Worm (Caenorhabditis elegans) whole organism, L1 larva: ENCODE results near the gene clec-250.
A peak's percentile ranks its signal among the peaks of the same experiment; 100 is the strongest.

Source experiments
- C34B4.2 ChIP-seq: sonication (generic microtip); optimal IDR thresholded peaks from 2 replicates; lab custom pipeline; 2017; ENCODE audit warnings: mild to moderate bottlenecking, missing genetic modification characterization, missing compliant biosample characterization
- alr-1 ChIP-seq: fragments of 200-800 bp; sonication (Bioruptor generic); optimal IDR thresholded peaks from 2 replicates; lab custom pipeline; 2018; ENCODE audit warnings: borderline replicate concordance, mild to moderate bottlenecking, missing genetic modification characterization, missing compliant biosample characterization
- blmp-1 ChIP-seq: fragments of 150-350 bp; optimal IDR thresholded peaks from 2 replicates; lab custom pipeline; 2014; ENCODE audit warnings: missing biosample characterization, missing genetic modification characterization
- ceh-8 ChIP-seq: fragments of 200-800 bp; sonication (Bioruptor generic); optimal IDR thresholded peaks from 2 replicates; lab custom pipeline; 2018; ENCODE audit warnings: mild to moderate bottlenecking, missing genetic modification characterization, moderate library complexity, missing compliant biosample characterization
- ceh-88 ChIP-seq: fragments of 200-800 bp; sonication (Bioruptor generic); IDR thresholded peaks from 2 replicates; pipeline ENCODE4 v1.3.6; 2022; ENCODE audit warnings: missing genetic modification characterization, missing compliant biosample characterization
- ceh-90 ChIP-seq: sonication (generic microtip); optimal IDR thresholded peaks from 2 replicates; lab custom pipeline; 2016; ENCODE audit warnings: missing genetic modification characterization, missing compliant biosample characterization
- dsc-1 ChIP-seq: sonication (generic microtip); optimal IDR thresholded peaks from 2 replicates; lab custom pipeline; 2016; ENCODE audit warnings: mild to moderate bottlenecking, missing genetic modification characterization, missing compliant biosample characterization
- efl-1 ChIP-seq, 4 experiments: fragments of 150-350 bp; optimal IDR thresholded peaks in 3 of 4; peaks in 1 of 4; 1 replicate in 1 of 4; 2 replicates in 3 of 4; lab custom pipeline; 2014; ENCODE audit warnings: missing biosample characterization in 2 of 4, missing genetic modification characterization in 2 of 4, missing genetic modification reagents in 2 of 4
- egl-13 ChIP-seq: sonication (generic microtip); optimal IDR thresholded peaks from 2 replicates; lab custom pipeline; 2016; ENCODE audit warnings: missing genotype, missing genetic modification reagents, missing genetic modification characterization, missing compliant biosample characterization
- elt-2 ChIP-seq: sonication (generic microtip); optimal IDR thresholded peaks from 2 replicates; lab custom pipeline; 2016; ENCODE audit warnings: missing genetic modification characterization, mild to moderate bottlenecking, inconsistent platforms, missing compliant biosample characterization, missing genetic modification reagents
- elt-3 ChIP-seq, 6 experiments: fragments of 150-350 bp in 1 of 6; sonication (generic microtip); optimal IDR thresholded peaks; 2 replicates each; lab custom pipeline; 2017 to 2018; ENCODE audit warnings: missing biosample characterization in 6 of 6, missing genetic modification characterization in 6 of 6, inconsistent platforms in 1 of 6
- fkh-10 ChIP-seq: sonication (generic microtip); optimal IDR thresholded peaks from 2 replicates; lab custom pipeline; 2017; ENCODE audit warnings: missing biosample characterization, missing genetic modification reagents, missing genetic modification characterization
- fkh-8 ChIP-seq: sonication (generic microtip); optimal IDR thresholded peaks from 2 replicates; lab custom pipeline; 2016; ENCODE audit warnings: mild to moderate bottlenecking, missing genetic modification characterization, missing compliant biosample characterization
- grh-1 ChIP-seq: fragments of 200-800 bp; sonication (Bioruptor generic); IDR thresholded peaks from 2 replicates; pipeline ENCODE4 v1.3.6; 2022; ENCODE audit warnings: missing genetic modification reagents, missing genetic modification characterization, missing compliant biosample characterization
- isw-1 ChIP-seq: fragments of 200-800 bp; sonication (Bioruptor generic); IDR thresholded peaks from 2 replicates; pipeline ENCODE4 v1.3.6; 2022; ENCODE audit warnings: missing genetic modification characterization, missing compliant biosample characterization
- lin-13 ChIP-seq: fragments of 150-350 bp; optimal IDR thresholded peaks from 2 replicates; lab custom pipeline; 2014; ENCODE audit warnings: missing biosample characterization, missing genetic modification reagents, missing genetic modification characterization
- lir-3 ChIP-seq: sonication (generic microtip); optimal IDR thresholded peaks from 2 replicates; lab custom pipeline; 2016; ENCODE audit warnings: mild to moderate bottlenecking, missing genetic modification characterization, moderate library complexity, missing compliant biosample characterization; ENCODE audit not compliant: poor library complexity
- lsy-2 ChIP-seq, 2 experiments: fragments of 150-350 bp; optimal IDR thresholded peaks; 2 replicates each; lab custom pipeline; 2014; ENCODE audit warnings: missing biosample characterization in 2 of 2, missing genetic modification characterization in 2 of 2
- mab-9 ChIP-seq: fragments of 200-800 bp; sonication (Bioruptor generic); IDR thresholded peaks from 2 replicates; pipeline ENCODE4 v1.3.6; 2022; ENCODE audit warnings: missing genetic modification reagents, missing genetic modification characterization, missing compliant biosample characterization
- mef-2 ChIP-seq: fragments of 150-350 bp; optimal IDR thresholded peaks from 2 replicates; lab custom pipeline; 2014; ENCODE audit warnings: missing biosample characterization, missing genetic modification characterization
- nhr-19 ChIP-seq: fragments of 200-800 bp; sonication (Bioruptor generic); conservative IDR thresholded peaks from 2 replicates; pipeline ENCODE4 v1.3.6; 2022; ENCODE audit warnings: missing genetic modification characterization, missing compliant biosample characterization
- nhr-20 ChIP-seq: sonication (generic microtip); optimal IDR thresholded peaks from 2 replicates; lab custom pipeline; 2016; ENCODE audit warnings: mild to moderate bottlenecking, missing genetic modification characterization, missing compliant biosample characterization
- nhr-28 ChIP-seq: fragments of 150-350 bp; optimal IDR thresholded peaks from 2 replicates; lab custom pipeline; 2014; ENCODE audit warnings: missing biosample characterization, missing genetic modification characterization
- nhr-47 ChIP-seq: sonication (generic microtip); optimal IDR thresholded peaks from 2 replicates; lab custom pipeline; 2016; ENCODE audit warnings: mild to moderate bottlenecking, missing genetic modification characterization, moderate library complexity, missing compliant biosample characterization
- nhr-85 ChIP-seq: sonication (generic microtip); peaks from one replicate; lab custom pipeline; 2016; ENCODE audit warnings: missing genetic modification characterization, inconsistent platforms, missing compliant biosample characterization
- nhr-90 ChIP-seq: sonication (generic microtip); optimal IDR thresholded peaks from 2 replicates; lab custom pipeline; 2016; ENCODE audit warnings: mild to moderate bottlenecking, missing genetic modification characterization, missing compliant biosample characterization; ENCODE audit not compliant: poor library complexity
- rnt-1 ChIP-seq: sonication (generic microtip); optimal IDR thresholded peaks from 2 replicates; lab custom pipeline; 2016; ENCODE audit warnings: mild to moderate bottlenecking, missing genetic modification characterization, moderate library complexity, missing compliant biosample characterization
- skn-1 ChIP-seq: fragments of 150-350 bp; optimal IDR thresholded peaks from 2 replicates; lab custom pipeline; 2014; ENCODE audit warnings: missing biosample characterization, missing genetic modification characterization
- snu-23 ChIP-seq: sonication (generic microtip); optimal IDR thresholded peaks from 2 replicates; lab custom pipeline; 2016; ENCODE audit warnings: missing genetic modification characterization, missing compliant biosample characterization
- sox-4 ChIP-seq: sonication (generic microtip); optimal IDR thresholded peaks from 2 replicates; lab custom pipeline; 2016; ENCODE audit warnings: missing genetic modification characterization, missing compliant biosample characterization
- sup-37 ChIP-seq: fragments of 200-800 bp; sonication (Bioruptor generic); optimal IDR thresholded peaks from 2 replicates; lab custom pipeline; 2018; ENCODE audit warnings: mild to moderate bottlenecking, missing genetic modification characterization, missing compliant biosample characterization
- swsn-7 ChIP-seq: sonication (generic microtip); optimal IDR thresholded peaks from 2 replicates; lab custom pipeline; 2016; ENCODE audit warnings: missing genetic modification characterization, missing compliant biosample characterization
- unc-130 ChIP-seq: fragments of 150-350 bp; optimal IDR thresholded peaks from 2 replicates; lab custom pipeline; 2017; ENCODE audit warnings: missing biosample characterization, missing genetic modification characterization, inconsistent platforms
- unc-86 ChIP-seq: sonication (generic microtip); optimal IDR thresholded peaks from 2 replicates; lab custom pipeline; 2016; ENCODE audit warnings: missing genetic modification characterization, missing compliant biosample characterization
- unc-98 ChIP-seq: fragments of 200-800 bp; sonication (Bioruptor generic); IDR thresholded peaks from 2 replicates; pipeline ENCODE4 v1.3.6; 2022; ENCODE audit warnings: missing genetic modification characterization, missing compliant biosample characterization
- vab-15 ChIP-seq: sonication (generic microtip); optimal IDR thresholded peaks from 2 replicates; lab custom pipeline; 2017; ENCODE audit warnings: missing genotype, mild to moderate bottlenecking, missing genetic modification characterization, missing compliant biosample characterization
- zag-1 ChIP-seq: fragments of 150-350 bp; optimal IDR thresholded peaks from 2 replicates; lab custom pipeline; 2014; ENCODE audit warnings: missing biosample characterization, missing genetic modification characterization
- zip-4 ChIP-seq: fragments of 200-800 bp; sonication (Bioruptor generic); optimal IDR thresholded peaks from 2 replicates; lab custom pipeline; 2018; ENCODE audit warnings: mild to moderate bottlenecking, missing genetic modification characterization, moderate library complexity, missing compliant biosample characterization

The clec-250 gene

DNA sequence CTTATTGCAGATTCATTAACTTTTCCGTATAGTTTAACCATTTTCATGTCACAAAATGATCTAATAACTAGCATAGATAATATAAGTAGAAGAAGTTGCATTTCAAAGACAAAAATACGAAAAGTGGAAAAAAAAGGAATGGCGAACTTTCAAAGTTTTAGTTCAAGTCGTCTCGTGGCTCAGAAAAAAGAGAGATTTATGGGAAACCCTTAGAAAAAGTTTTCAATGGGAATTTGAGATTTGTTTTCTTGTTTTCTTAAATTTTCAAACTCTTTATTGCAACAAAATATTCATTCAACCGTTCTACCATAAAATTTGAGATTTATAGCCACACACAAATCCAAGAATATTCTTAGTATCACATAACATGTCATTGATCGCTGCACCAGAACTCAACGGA, at the start of gene clec-250:
Gene clec-250, minus strand, starts transcription at position 101 of the 400 bp plus-strand sequence.
- TF ChIP-seq elt-3 (tag; optimal IDR thresholded peaks at IDR 0.05; lab: Kevin White, UChicago) (no peak), lir-3 (tag; lab: Kevin White, UChicago) (no peak), nhr-28 (tag; lab: Kevin White, UChicago) (no peak), nhr-19 (GFP tag; lab: Robert Waterston, UW) (no peak), skn-1 (tag; lab: Kevin White, UChicago) (no peak), efl-1 (optimal IDR thresholded peaks at IDR 0.05; lab: Kevin White, UChicago) (no peak), efl-1 (GFP tag; optimal IDR thresholded peaks at IDR 0.05 in 1 of 2; lab: Kevin White, UChicago) (no peak), lsy-2 (tag; optimal IDR thresholded peaks at IDR 0.05; lab: Kevin White, UChicago) (no peak), nhr-90 (no peak), unc-98 (GFP tag; lab: Robert Waterston, UW) (no peak), grh-1 (no peak), alr-1 (tag; lab: Kevin White, UChicago) (no peak)

DNA sequence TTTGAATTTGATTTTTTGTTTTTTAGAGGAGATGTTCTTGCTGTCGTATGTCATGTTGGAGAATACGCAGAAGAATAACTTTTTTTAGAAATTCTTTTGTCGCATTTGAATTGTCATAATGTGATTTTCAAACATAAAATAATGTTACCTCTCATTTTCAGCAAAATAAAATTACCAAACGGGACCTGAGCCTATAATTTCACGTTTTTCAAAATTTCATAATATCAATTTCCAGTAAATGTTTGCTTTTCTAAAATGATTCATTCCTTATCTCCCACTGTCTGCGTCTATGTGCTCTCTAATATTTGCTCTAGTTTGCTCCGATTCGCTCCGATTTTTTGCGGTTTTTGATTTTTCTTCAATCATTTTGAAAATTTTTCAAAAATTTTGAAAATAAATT, 48.6 kb upstream of the clec-250 start, which contains the start of gene nhr-231:
Gene nhr-231, plus strand, starts transcription at position 301 of the 400 bp plus-strand sequence.
- TF ChIP-seq fkh-10 (GFP tag; lab: Kevin White, UChicago) (no peak), ceh-90 (tag; lab: Kevin White, UChicago) (no peak), rnt-1 (tag; lab: Kevin White, UChicago) (no peak)

DNA sequence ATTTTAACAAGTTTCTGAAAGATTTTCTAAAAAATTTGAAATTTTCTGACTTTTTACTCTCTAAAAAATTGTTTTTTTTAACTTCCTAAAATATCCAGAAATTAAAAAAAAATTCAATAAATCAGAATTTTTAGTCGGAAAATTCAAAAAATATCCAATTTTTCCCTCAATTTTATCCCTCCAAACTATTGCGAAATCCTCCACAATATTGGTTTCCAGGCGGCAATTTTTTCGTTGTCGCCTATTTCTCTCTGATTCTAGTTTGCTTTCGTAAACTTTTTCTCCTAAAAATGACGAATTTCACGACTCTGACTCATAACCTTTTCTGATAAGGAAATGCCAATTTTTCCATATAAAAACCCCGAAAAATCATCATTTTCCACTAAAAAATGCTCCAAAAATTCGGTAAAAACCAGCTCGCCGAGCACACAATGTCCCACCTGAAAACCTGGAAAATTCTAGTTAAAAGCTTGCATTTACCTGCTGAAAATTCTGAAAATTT, 45.5 kb upstream of the clec-250 start, which contains the start of gene Y17D7B.2:
Gene Y17D7B.2, plus strand, starts transcription at position 323 of the 502 bp plus-strand sequence.
- TF ChIP-seq sup-37 (GFP tag; lab: Kevin White, UChicago) = no peak
- TF ChIP-seq vab-15 (tag; lab: Kevin White, UChicago) = no peak
- peak; percentile 36 for TF ChIP-seq zip-4 (GFP tag; lab: Kevin White, UChicago)
- no peak for TF ChIP-seq unc-130 (tag; lab: Kevin White, UChicago)

- no peak for TF ChIP-seq ceh-88
- TF ChIP-seq C34B4.2 (tag; lab: Kevin White, UChicago) = no peak
- TF ChIP-seq nhr-19 (GFP tag; lab: Robert Waterston, UW) = no peak
- TF ChIP-seq vab-15 (tag; lab: Kevin White, UChicago) = no peak
- TF ChIP-seq nhr-20 (tag; lab: Kevin White, UChicago) = no peak
- TF ChIP-seq unc-86 = no peak
- no peak for TF ChIP-seq elt-2 (tag; lab: Kevin White, UChicago)
- no peak for TF ChIP-seq lin-13 (GFP tag; lab: Kevin White, UChicago)
- TF ChIP-seq ceh-8 = no peak
- TF ChIP-seq egl-13 (tag; lab: Kevin White, UChicago) = no peak
- no peak for TF ChIP-seq lsy-2 (tag; optimal IDR thresholded peaks at IDR 0.05; lab: Kevin White, UChicago)
- TF ChIP-seq sox-4 (tag; lab: Kevin White, UChicago) = no peak
- TF ChIP-seq swsn-7 (tag; lab: Kevin White, UChicago) = no peak
- no peak for TF ChIP-seq snu-23 (GFP tag; lab: Kevin White, UChicago)
- no peak for TF ChIP-seq mef-2 (tag; lab: Kevin White, UChicago)
Measured at ce11 chrV:18786694-18787093, 44.7 kb upstream of the clec-250 start, which contains the start of gene Y17D7B.3. TSS of gene Y17D7B.3 (minus strand) at chrV:18786794.

DNA sequence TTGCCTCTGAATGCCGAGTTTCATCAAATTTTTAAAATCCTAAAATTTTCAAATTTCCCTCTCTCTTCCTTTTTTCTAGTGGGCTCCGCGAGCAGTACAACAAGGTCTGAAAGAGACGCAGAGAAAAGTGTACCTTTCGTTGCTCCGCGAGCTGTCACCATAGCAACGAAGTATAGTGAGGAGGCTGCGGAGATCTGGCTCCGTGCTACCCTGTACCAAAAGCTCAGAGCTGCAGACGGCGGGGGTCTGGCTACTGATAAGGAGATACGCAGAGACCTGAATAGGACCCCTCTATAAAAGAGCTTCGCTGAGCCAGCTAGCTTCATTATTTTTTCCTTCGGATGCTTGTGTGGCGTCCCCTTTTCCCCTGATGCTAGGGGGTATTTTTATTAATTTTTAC, 41.5 kb upstream of the clec-250 start, which contains the start of gene Y17D7B.10:
Gene Y17D7B.10, plus strand, starts transcription at position 243 of the 400 bp plus-strand sequence.
- TF ChIP-seq efl-1 (optimal IDR thresholded peaks at IDR 0.05; lab: Kevin White, UChicago) (no peak), efl-1 (GFP tag; optimal IDR thresholded peaks at IDR 0.05 in 1 of 2; lab: Kevin White, UChicago) (peak in 1 of 2 experiments; percentile 89), blmp-1 (tag; lab: Kevin White, UChicago) (no peak), nhr-47 (tag; lab: Kevin White, UChicago) (peak; percentile 35), mab-9 (no peak), zag-1 (no peak), dsc-1 (tag; lab: Kevin White, UChicago) (peak; percentile 25), nhr-85 (tag; lab: Kevin White, UChicago) (no peak), fkh-8 (tag; lab: Kevin White, UChicago) (peak; percentile 64), isw-1 (no peak), sox-4 (tag; lab: Kevin White, UChicago) (peak; percentile 1)
